Worm (Caenorhabditis elegans) whole organism, midembryonic: ENCODE measurements around the gene nlt-1.

Experiments used
- T22C8.4 ChIP-seq: fragments of 200-800 bp; sonication (Bioruptor generic); IDR thresholded peaks from 2 replicates; pipeline ENCODE4 v1.3.6; 2022; ENCODE audit warnings: missing genetic modification characterization, missing compliant biosample characterization
- flt-1 ChIP-seq: fragments of 200-800 bp; sonication (Bioruptor generic); IDR thresholded peaks from 2 replicates; pipeline ENCODE4 v1.3.6; 2022; ENCODE audit warnings: missing genetic modification characterization, missing compliant biosample characterization
- klf-2 ChIP-seq: fragments of 200-800 bp; sonication (Bioruptor generic); conservative IDR thresholded peaks from 2 replicates; pipeline ENCODE4 v1.3.6; 2022; ENCODE audit warnings: missing genetic modification reagents, missing genetic modification characterization, missing compliant biosample characterization
- ref-1 ChIP-seq: fragments of 200-800 bp; sonication (Bioruptor generic); conservative IDR thresholded peaks from 2 replicates; pipeline ENCODE4 v1.3.6; 2022; ENCODE audit warnings: missing genetic modification reagents, missing genetic modification characterization, missing compliant biosample characterization
- ztf-29 ChIP-seq: fragments of 200-800 bp; sonication (Bioruptor generic); IDR thresholded peaks from 2 replicates; pipeline ENCODE4 v1.3.6; 2022; ENCODE audit warnings: missing genetic modification reagents, missing genetic modification characterization, missing compliant biosample characterization

DNA sequence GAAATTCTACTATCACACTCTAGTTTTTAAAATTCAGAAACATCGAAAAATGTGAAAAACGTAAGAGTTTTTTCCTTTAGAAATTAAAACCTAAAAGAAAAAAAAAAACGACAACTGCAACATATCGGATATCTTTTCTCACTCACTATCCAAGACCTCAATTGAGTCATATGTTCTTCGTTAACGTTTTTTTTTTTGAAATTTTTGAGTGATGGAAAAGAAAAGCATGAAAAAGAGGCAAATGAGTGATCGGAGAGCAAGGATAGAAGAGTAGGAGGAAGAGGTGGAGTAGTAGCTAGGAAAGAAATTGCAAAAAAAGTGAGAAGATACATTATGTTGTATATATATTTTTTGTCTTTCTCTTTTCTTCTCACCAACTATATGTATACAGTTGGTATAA lies 11.4 kb downstream of the nlt-1 start:
- no peak for TF ChIP-seq klf-2
- TF ChIP-seq flt-1 (GFP tag; lab: Robert Waterston, UW) = no peak
- TF ChIP-seq T22C8.4 (GFP tag; lab: Robert Waterston, UW) = no peak
- no peak for TF ChIP-seq ref-1 (GFP tag; lab: Robert Waterston, UW)
- TF ChIP-seq ztf-29 (GFP tag; lab: Robert Waterston, UW) = no peak
